Fruit fly (Drosophila melanogaster) whole organism, wandering third instar larva: Measurements from ENCODE around the gene Klp67A.
A peak's percentile ranks its signal among the peaks of the same experiment; 100 is the strongest.

Source experiments
- Abd-B ChIP-seq: fragments of >200 bp; optimal IDR thresholded peaks from 2 replicates; lab custom pipeline; 2017; ENCODE audit warnings: missing biosample characterization, missing genetic modification characterization
- CG32264 ChIP-seq: fragments of 200-800 bp; sonication (Bioruptor generic); optimal IDR thresholded peaks from 2 replicates; lab custom pipeline; 2016; ENCODE audit warnings: missing biosample characterization, missing genetic modification characterization
- CG9705 ChIP-seq: fragments of 200-800 bp; sonication (Bioruptor generic); optimal IDR thresholded peaks from 2 replicates; lab custom pipeline; 2018; ENCODE audit warnings: missing biosample characterization, mild to moderate bottlenecking, missing genetic modification characterization
- CrebA ChIP-seq: fragments of 200-800 bp; sonication (Bioruptor generic); optimal IDR thresholded peaks from 2 replicates; lab custom pipeline; 2016; ENCODE audit warnings: missing biosample characterization, mild to moderate bottlenecking, missing genetic modification characterization, borderline replicate concordance
- Dfd ChIP-seq: fragments of >200 bp; optimal IDR thresholded peaks from 2 replicates; lab custom pipeline; 2017; ENCODE audit warnings: missing biosample characterization, missing genetic modification characterization
- Dif ChIP-seq: fragments of 200-275, 200-300 bp; sonication (Bioruptor generic); optimal IDR thresholded peaks from 2 replicates; lab custom pipeline; 2018; ENCODE audit warnings: missing biosample characterization, missing genetic modification characterization; ENCODE audit not compliant: partially characterized antibody
- GATAd ChIP-seq: sonication (Bioruptor generic); optimal IDR thresholded peaks from 2 replicates; lab custom pipeline; 2016; ENCODE audit warnings: missing biosample characterization, missing genetic modification characterization
- HLH106 ChIP-seq: fragments of 200-800 bp; optimal IDR thresholded peaks from 3 replicates; lab custom pipeline; 2019; ENCODE audit warnings: missing biosample characterization, mild to moderate bottlenecking, missing genetic modification characterization, moderate library complexity
- Hnf4 ChIP-seq: fragments of 200-800 bp; sonication (Bioruptor generic); optimal IDR thresholded peaks from 2 replicates; lab custom pipeline; 2016; ENCODE audit warnings: missing biosample characterization, mild to moderate bottlenecking, missing genetic modification characterization
- Hr78 ChIP-seq: fragments of >200 bp; optimal IDR thresholded peaks from 2 replicates; lab custom pipeline; 2017; ENCODE audit warnings: missing biosample characterization, missing genetic modification characterization
- Hr83 ChIP-seq: fragments of 200-300 bp; sonication (Bioruptor generic); optimal IDR thresholded peaks from 2 replicates; lab custom pipeline; 2016; ENCODE audit warnings: missing biosample characterization, mild to moderate bottlenecking, missing genetic modification characterization, moderate library complexity; ENCODE audit not compliant: poor library complexity, severe bottlenecking
- Jra ChIP-seq: sonication (Bioruptor generic); optimal IDR thresholded peaks from 2 replicates; lab custom pipeline; 2016; ENCODE audit warnings: missing biosample characterization, missing genetic modification characterization
- Mio ChIP-seq: sonication (Bioruptor generic); optimal IDR thresholded peaks from 2 replicates; lab custom pipeline; 2016; ENCODE audit warnings: missing biosample characterization, missing genetic modification characterization
- Myc ChIP-seq: fragments of >200 bp; optimal IDR thresholded peaks from 2 replicates; lab custom pipeline; 2017
- N ChIP-seq: fragments of >200 bp; optimal IDR thresholded peaks from 2 replicates; lab custom pipeline; 2018; ENCODE audit warnings: missing biosample characterization, missing external identifiers, missing genetic modification characterization
- OdsH ChIP-seq: fragments of 200-800 bp; sonication (Bioruptor generic); optimal IDR thresholded peaks from 2 replicates; lab custom pipeline; 2016; ENCODE audit warnings: missing biosample characterization, mild to moderate bottlenecking, missing genetic modification characterization
- Rel ChIP-seq, 2 experiments: fragments of 200-800 bp; sonication (Bioruptor generic) in 1 of 2; optimal IDR thresholded peaks; 2 replicates in 1 of 2; 3 replicates in 1 of 2; lab custom pipeline; 2016 to 2019; ENCODE audit warnings: mild to moderate bottlenecking in 2 of 2, missing biosample characterization in 2 of 2, missing genetic modification characterization in 2 of 2, moderate library complexity in 1 of 2
- Sp1 ChIP-seq: fragments of 200-800 bp; sonication (Bioruptor generic); optimal IDR thresholded peaks from 3 replicates; lab custom pipeline; 2019; ENCODE audit warnings: missing biosample characterization, mild to moderate bottlenecking, missing genetic modification characterization, moderate library complexity
- Vsx2 ChIP-seq: fragments of 200-300, 225-300 bp; sonication (Bioruptor generic); optimal IDR thresholded peaks from 2 replicates; lab custom pipeline; 2018; ENCODE audit warnings: missing biosample characterization, missing genetic modification characterization; ENCODE audit not compliant: partially characterized antibody
- br ChIP-seq: fragments of 200-800 bp; sonication (Bioruptor generic); optimal IDR thresholded peaks from 2 replicates; lab custom pipeline; 2016; ENCODE audit warnings: missing biosample characterization, missing genetic modification characterization
- brk ChIP-seq: fragments of 200-800 bp; sonication (Bioruptor generic); optimal IDR thresholded peaks from 2 replicates; lab custom pipeline; 2016; ENCODE audit warnings: missing biosample characterization, mild to moderate bottlenecking, missing genetic modification characterization
- dl ChIP-seq, 2 experiments: fragments of 175-275, 200-275 bp in 1 of 2; fragments of 200-275 bp in 1 of 2; sonication (Bioruptor generic); optimal IDR thresholded peaks; lab custom pipeline; 2018; ENCODE audit warnings: mild to moderate bottlenecking in 2 of 2, missing biosample characterization in 2 of 2, missing genetic modification characterization in 2 of 2, moderate library complexity in 2 of 2; ENCODE audit not compliant: partially characterized antibody in 2 of 2, insufficient read depth in 1 of 2
- dmrt93B ChIP-seq: fragments of 200-800 bp; sonication (Bioruptor generic); optimal IDR thresholded peaks from 2 replicates; lab custom pipeline; 2018; ENCODE audit warnings: missing biosample characterization, mild to moderate bottlenecking, missing genetic modification characterization
- dsf ChIP-seq: sonication (Bioruptor generic); optimal IDR thresholded peaks from 2 replicates; lab custom pipeline; 2016; ENCODE audit warnings: missing biosample characterization, missing genetic modification characterization, borderline replicate concordance
- ey ChIP-seq: fragments of 200-800 bp; sonication (Bioruptor generic); optimal IDR thresholded peaks from 2 replicates; lab custom pipeline; 2016; ENCODE audit warnings: missing biosample characterization, missing genetic modification characterization
- foxo ChIP-seq, 2 experiments: fragments of 200-800 bp; sonication (Bioruptor generic); optimal IDR thresholded peaks; 2 replicates in 1 of 2; 3 replicates in 1 of 2; lab custom pipeline; 2016 to 2017; ENCODE audit warnings: missing biosample characterization in 2 of 2, missing genetic modification characterization in 2 of 2
- fru ChIP-seq: fragments of 200-800 bp; sonication (Bioruptor generic); optimal IDR thresholded peaks from 3 replicates; lab custom pipeline; 2016; ENCODE audit warnings: missing biosample characterization, mild to moderate bottlenecking, missing genetic modification characterization
- h ChIP-seq: fragments of 200-800 bp; sonication (Bioruptor generic); optimal IDR thresholded peaks from 3 replicates; lab custom pipeline; 2016; ENCODE audit warnings: missing biosample characterization, mild to moderate bottlenecking, missing genetic modification characterization
- jim ChIP-seq: fragments of 175-275, 200-325 bp; sonication (Bioruptor generic); optimal IDR thresholded peaks from 2 replicates; lab custom pipeline; 2016; ENCODE audit warnings: missing biosample characterization, mild to moderate bottlenecking, missing genetic modification characterization
- lola ChIP-seq: fragments of >200 bp; optimal IDR thresholded peaks from 2 replicates; lab custom pipeline; 2017; ENCODE audit warnings: missing biosample characterization, missing genetic modification characterization
- pan ChIP-seq: fragments of >200 bp; optimal IDR thresholded peaks from 2 replicates; lab custom pipeline; 2017
- psq ChIP-seq: fragments of 200-800 bp; sonication (Bioruptor generic); optimal IDR thresholded peaks from 3 replicates; lab custom pipeline; 2017; ENCODE audit warnings: missing biosample characterization, mild to moderate bottlenecking, missing genetic modification characterization, moderate library complexity
- rgr ChIP-seq: fragments of 200-800 bp; sonication (Bioruptor generic); optimal IDR thresholded peaks from 3 replicates; lab custom pipeline; 2016; ENCODE audit warnings: missing biosample characterization, mild to moderate bottlenecking, missing genetic modification characterization
- sage ChIP-seq: fragments of 200-800 bp; sonication (Bioruptor generic); optimal IDR thresholded peaks from 2 replicates; lab custom pipeline; 2016; ENCODE audit warnings: missing biosample characterization, mild to moderate bottlenecking, missing genetic modification characterization
- sv ChIP-seq: fragments of 200-800 bp; sonication (Bioruptor generic); optimal IDR thresholded peaks from 3 replicates; lab custom pipeline; 2016; ENCODE audit warnings: missing biosample characterization, missing genetic modification characterization
- tai ChIP-seq: sonication (Bioruptor generic); optimal IDR thresholded peaks from 2 replicates; lab custom pipeline; 2016; ENCODE audit warnings: missing biosample characterization, missing genetic modification characterization
- usp ChIP-seq: fragments of >200 bp; optimal IDR thresholded peaks from 2 replicates; lab custom pipeline; 2017; ENCODE audit warnings: missing biosample characterization, missing genetic modification characterization
- woc ChIP-seq: sonication (Bioruptor generic); optimal IDR thresholded peaks from 2 replicates; lab custom pipeline; 2016; ENCODE audit warnings: missing biosample characterization, mild to moderate bottlenecking, missing genetic modification characterization

Klp67A gene

DNA sequence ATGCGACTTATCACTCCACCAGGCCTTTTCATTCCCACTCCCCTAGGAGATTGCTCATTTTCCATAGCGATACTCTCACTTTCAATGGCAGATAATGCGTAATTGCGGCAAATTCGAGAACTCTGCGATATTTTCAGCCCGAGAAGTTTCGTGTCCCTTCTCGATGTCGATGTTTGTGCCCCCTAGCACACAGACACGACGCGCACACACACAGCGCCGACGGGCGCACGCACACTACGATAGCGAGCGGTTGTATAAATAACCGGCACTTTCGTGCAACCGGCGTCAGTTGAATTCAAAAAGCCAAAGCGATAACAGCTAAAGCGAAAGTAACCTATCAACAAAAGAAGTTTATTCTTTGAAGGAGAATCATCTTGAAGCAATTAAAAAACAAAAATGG is 14.8 kb upstream of the Klp67A start, which contains the start of gene Hsp23:
Hsp23 (plus strand) TSS at position 281 of the 400 bp plus-strand sequence.
- peak; percentile 27 for TF ChIP-seq Sp1 (GFP tag; lab: Kevin White, UChicago)
- no peak for TF ChIP-seq Myc (lab: Kevin White, UChicago)
- peak in 1 of 2 experiments; percentile 7 for TF ChIP-seq dl (GFP tag; optimal IDR thresholded peaks at IDR 0.05; lab: Kevin White, UChicago; ENCODE audit: insufficient read depth in 1 of 2, partially characterized antibody in 2 of 2)
- TF ChIP-seq Dfd (GFP tag; lab: Kevin White, UChicago): no peak
- TF ChIP-seq Rel (GFP tag; optimal IDR thresholded peaks at IDR 0.05; lab: Kevin White, UChicago): no peak
- TF ChIP-seq Rel (tag; optimal IDR thresholded peaks at IDR 0.05; lab: Kevin White, UChicago): peak; percentile 47
- peak; percentile 58 for TF ChIP-seq CrebA (GFP tag; lab: Kevin White, UChicago)
- TF ChIP-seq jim (GFP tag; lab: Kevin White, UChicago): no peak
- TF ChIP-seq psq (GFP tag; lab: Kevin White, UChicago): peak; percentile 66
- TF ChIP-seq HLH106 (tag; lab: Kevin White, UChicago): peak; percentile 28
- no peak for TF ChIP-seq Hr78
- TF ChIP-seq Mio (GFP tag; lab: Kevin White, UChicago): no peak
- no peak for TF ChIP-seq usp (GFP tag; lab: Kevin White, UChicago)
- peak; percentile 53 for TF ChIP-seq OdsH (GFP tag; lab: Kevin White, UChicago)
- TF ChIP-seq Vsx2 (GFP tag; lab: Kevin White, UChicago): no peak
- TF ChIP-seq N (GFP tag; lab: Kevin White, UChicago): no peak
- peak; percentile 43 to 45 for TF ChIP-seq foxo (GFP tag; optimal IDR thresholded peaks at IDR 0.05; lab: Kevin White, UChicago)
- TF ChIP-seq Hnf4 (GFP tag; lab: Kevin White, UChicago): peak; percentile 59
- TF ChIP-seq woc: peak; percentile 26
- no peak for TF ChIP-seq Abd-B (GFP tag; lab: Kevin White, UChicago)
- TF ChIP-seq Dif (GFP tag; lab: Kevin White, UChicago): peak; percentile 59
- no peak for TF ChIP-seq pan (lab: Kevin White, UChicago)
- no peak for TF ChIP-seq dsf (GFP tag; lab: Kevin White, UChicago)
- no peak for TF ChIP-seq ey (GFP tag; lab: Kevin White, UChicago)
- no peak for TF ChIP-seq dmrt93B
- TF ChIP-seq CG9705 (GFP tag; lab: Kevin White, UChicago): no peak
- TF ChIP-seq sv (GFP tag; lab: Kevin White, UChicago): no peak
- peak; percentile 37 for TF ChIP-seq rgr
- no peak for TF ChIP-seq GATAd
- TF ChIP-seq tai (GFP tag; lab: Kevin White, UChicago): no peak
- peak; percentile 88 for TF ChIP-seq Hr83 (GFP tag; lab: Kevin White, UChicago)
- peak; percentile 6 for TF ChIP-seq sage (GFP tag; lab: Kevin White, UChicago)
- TF ChIP-seq fru (GFP tag; lab: Kevin White, UChicago): peak; percentile 50
- peak; percentile 12 for TF ChIP-seq CG32264 (GFP tag; lab: Kevin White, UChicago)
- peak; percentile 32 for TF ChIP-seq Jra (GFP tag; lab: Kevin White, UChicago)
- TF ChIP-seq brk (GFP tag; lab: Kevin White, UChicago): peak; percentile 71
- TF ChIP-seq h: peak; percentile 35
- TF ChIP-seq lola (GFP tag; lab: Kevin White, UChicago): no peak
- peak; percentile 60 for TF ChIP-seq br (GFP tag; lab: Kevin White, UChicago)
- TF ChIP-seq, all 38 proteins: peak for 20

dm6 chr3L:9380344-9380849 is 13.6 kb upstream of the Klp67A start:
- TF ChIP-seq Sp1 (GFP tag; lab: Kevin White, UChicago): peak; percentile 36
- no peak for TF ChIP-seq Rel (GFP tag; optimal IDR thresholded peaks at IDR 0.05; lab: Kevin White, UChicago)
- peak; percentile 70 for TF ChIP-seq Rel (tag; optimal IDR thresholded peaks at IDR 0.05; lab: Kevin White, UChicago)
- peak in 1 of 2 experiments; percentile 22 for TF ChIP-seq dl (GFP tag; optimal IDR thresholded peaks at IDR 0.05; lab: Kevin White, UChicago; ENCODE audit: insufficient read depth in 1 of 2, partially characterized antibody in 2 of 2)
- TF ChIP-seq sage (GFP tag; lab: Kevin White, UChicago): no peak
- TF ChIP-seq Mio (GFP tag; lab: Kevin White, UChicago): no peak
- no peak for TF ChIP-seq Hr83 (GFP tag; lab: Kevin White, UChicago)
- peak; percentile 39 for TF ChIP-seq CG9705 (GFP tag; lab: Kevin White, UChicago)
- TF ChIP-seq HLH106 (tag; lab: Kevin White, UChicago): peak; percentile 7
- TF ChIP-seq OdsH (GFP tag; lab: Kevin White, UChicago): no peak
- no peak for TF ChIP-seq br (GFP tag; lab: Kevin White, UChicago)
- peak; percentile 6 for TF ChIP-seq woc
- TF ChIP-seq Jra (GFP tag; lab: Kevin White, UChicago): no peak
- TF ChIP-seq Vsx2 (GFP tag; lab: Kevin White, UChicago): no peak
- TF ChIP-seq Hr78: no peak
- TF ChIP-seq Dif (GFP tag; lab: Kevin White, UChicago): no peak
